Fruit fly (Drosophila melanogaster): Measurements from ENCODE around the gene Octbeta3R.
A peak's percentile ranks its signal among the peaks of the same experiment; 100 is the strongest.

Octbeta3R gene

dm6 chr3R:12568765-12569164 is 20.7 kb upstream of the Octbeta3R start:
- peak; percentile 72 for TF ChIP-seq Ets65A (GFP tag)
- TF ChIP-seq sd (tag; optimal IDR thresholded peaks at IDR 0.05): peak; percentile 55
- no peak for TF ChIP-seq CrebB (tag; optimal IDR thresholded peaks at IDR 0.05)

dm6 chr3R:12562026-12562425 is 14.0 kb upstream of the Octbeta3R start:
- TF ChIP-seq grau (tag; optimal IDR thresholded peaks at IDR 0.05): peak; percentile 70
- no peak for TF ChIP-seq grn (GFP tag; optimal IDR thresholded peaks at IDR 0.05)
- peak; percentile 13 for TF ChIP-seq CG4424 (GFP tag; optimal IDR thresholded peaks at IDR 0.05)
- no peak for TF ChIP-seq CG33213 (GFP tag; optimal IDR thresholded peaks at IDR 0.05)
- TF ChIP-seq CG8281 (tag; optimal IDR thresholded peaks at IDR 0.05): no peak
- no peak for TF ChIP-seq en (GFP tag; optimal IDR thresholded peaks at IDR 0.05)
- peak; percentile 29 for TF ChIP-seq Dek (tag; optimal IDR thresholded peaks at IDR 0.05)
- peak; percentile 1 for TF ChIP-seq CG5180 (GFP tag; optimal IDR thresholded peaks at IDR 0.05)
- peak; percentile 24 for TF ChIP-seq CG9437 (GFP tag; optimal IDR thresholded peaks at IDR 0.05)
- peak; percentile 53 for TF ChIP-seq CG7556 (GFP tag; optimal IDR thresholded peaks at IDR 0.05)
- peak; percentile 6 for TF ChIP-seq caup (GFP tag; optimal IDR thresholded peaks at IDR 0.05; ENCODE audit: severe bottlenecking)
- peak; percentile 25 for TF ChIP-seq CG2120 (GFP tag; optimal IDR thresholded peaks at IDR 0.05)
- TF ChIP-seq Hmr (GFP tag; optimal IDR thresholded peaks at IDR 0.05): peak; percentile 44
- no peak for TF ChIP-seq CG10959 (GFP tag; IDR thresholded peaks at IDR 0.05)
- TF ChIP-seq nmo (GFP tag; optimal IDR thresholded peaks at IDR 0.05): peak; percentile 57
- no peak for TF ChIP-seq ems (GFP tag; optimal IDR thresholded peaks at IDR 0.05)
- TF ChIP-seq Nf-YC (tag; optimal IDR thresholded peaks at IDR 0.05): peak; percentile 51
- no peak for TF ChIP-seq CG1792 (GFP tag; optimal IDR thresholded peaks at IDR 0.05)
- peak; percentile 66 for TF ChIP-seq PHDP (tag; optimal IDR thresholded peaks at IDR 0.05)
- TF ChIP-seq gem (tag; optimal IDR thresholded peaks at IDR 0.05): peak; percentile 75
- TF ChIP-seq org-1 (GFP tag; optimal IDR thresholded peaks at IDR 0.05): peak; percentile 9
- peak; percentile 45 for TF ChIP-seq unpg (GFP tag; optimal IDR thresholded peaks at IDR 0.05)
- TF ChIP-seq sob (GFP tag; IDR thresholded peaks at IDR 0.05): no peak
- TF ChIP-seq CG33557 (GFP tag; optimal IDR thresholded peaks at IDR 0.05): no peak
- peak; percentile 17 for TF ChIP-seq bcd (GFP tag; optimal IDR thresholded peaks at IDR 0.05)
- peak; percentile 65 for TF ChIP-seq dmrt99B (tag; optimal IDR thresholded peaks at IDR 0.05)
- TF ChIP-seq CG1233 (GFP tag; optimal IDR thresholded peaks at IDR 0.05): peak; percentile 1
- TF ChIP-seq pita (GFP tag; optimal IDR thresholded peaks at IDR 0.05): no peak
- no peak for TF ChIP-seq ab (GFP tag; optimal IDR thresholded peaks at IDR 0.05)
- no peak for TF ChIP-seq C15 (GFP tag; IDR thresholded peaks at IDR 0.05)
- peak; percentile 2 for TF ChIP-seq fd3F (GFP tag; optimal IDR thresholded peaks at IDR 0.05)
- TF ChIP-seq CG13296 (GFP tag; optimal IDR thresholded peaks at IDR 0.05): peak; percentile 27
- TF ChIP-seq BtbVII (GFP tag; optimal IDR thresholded peaks at IDR 0.05): peak; percentile 14
- TF ChIP-seq CG2678 (tag; optimal IDR thresholded peaks at IDR 0.05): peak; percentile 77
- peak; percentile 71 for TF ChIP-seq CoRest (tag; optimal IDR thresholded peaks at IDR 0.05)
- TF ChIP-seq eyg (GFP tag; optimal IDR thresholded peaks at IDR 0.05): no peak
- peak; percentile 28 for TF ChIP-seq CG18619 (GFP tag; optimal IDR thresholded peaks at IDR 0.05)
- no peak for TF ChIP-seq sima (GFP tag; optimal IDR thresholded peaks at IDR 0.05)
- TF ChIP-seq CG30403 (GFP tag; optimal IDR thresholded peaks at IDR 0.05): peak; percentile 42
- peak; percentile 7 for TF ChIP-seq fd96Cb (tag; optimal IDR thresholded peaks at IDR 0.05)
- TF ChIP-seq CG11504 (tag; optimal IDR thresholded peaks at IDR 0.05): peak; percentile 72
- TF ChIP-seq CG30431 (GFP tag; optimal IDR thresholded peaks at IDR 0.05): no peak
- no peak for TF ChIP-seq CG6272 (GFP tag; IDR thresholded peaks at IDR 0.05)
- peak; percentile 72 for TF ChIP-seq CG13424 (tag; optimal IDR thresholded peaks at IDR 0.05)
- TF ChIP-seq CG6765 (GFP tag; optimal IDR thresholded peaks at IDR 0.05): peak; percentile 34
- peak; percentile 15 for TF ChIP-seq CG17385 (GFP tag; optimal IDR thresholded peaks at IDR 0.05)
